Worm (Caenorhabditis elegans): Measurements from ENCODE around the gene K11D12.12.

K11D12.12 gene

DNA sequence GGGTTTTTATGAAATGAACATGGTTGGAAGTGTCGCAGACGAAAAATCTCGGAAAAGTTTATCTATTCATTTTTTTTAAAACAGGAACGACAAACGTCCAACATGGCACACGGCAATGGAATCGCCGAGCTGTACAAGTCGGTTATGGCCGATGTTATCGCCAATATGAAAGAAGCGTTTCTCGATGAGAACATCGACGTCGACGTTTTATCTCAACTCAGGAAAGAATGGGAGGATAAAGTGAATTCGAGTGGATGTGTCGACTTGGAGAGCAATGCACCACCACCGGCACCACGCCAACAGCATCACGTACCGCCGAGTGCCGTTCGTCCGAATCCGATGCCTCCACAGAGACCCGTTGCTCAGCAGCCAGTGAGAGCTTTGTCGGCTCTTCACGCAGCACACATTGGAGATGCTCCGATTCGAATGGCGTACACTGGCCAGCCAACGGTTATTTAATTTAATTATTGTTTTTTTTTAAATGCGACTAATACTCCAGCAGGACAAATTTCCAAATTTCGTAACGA is 1.9 kb upstream of the K11D12.12 start:
- 0 out of 2 replicates have a peak, but pooled peaks have one; percentile 5 for TF ChIP-seq hmg-1.2 (GFP tag; IDR thresholded peaks at IDR 0.05)
- TF ChIP-seq ztf-3 (GFP tag; optimal IDR thresholded peaks at IDR 0.05), result no peak
- peak; percentile 66; the same call in 1 of the 2 replicates for TF ChIP-seq nfyb-1 (GFP tag; IDR thresholded peaks at IDR 0.05)
- no peak for TF ChIP-seq ceh-40 (GFP tag; IDR thresholded peaks at IDR 0.05)
- TF ChIP-seq snpc-1.1 (tag; optimal IDR thresholded peaks at IDR 0.05; ENCODE audit: insufficient read depth), result no peak
- TF ChIP-seq lin-40 (tag; optimal IDR thresholded peaks at IDR 0.05), result no peak
- TF ChIP-seq gei-17 (GFP tag; optimal IDR thresholded peaks at IDR 0.05), result no peak
- no peak for TF ChIP-seq F23B12.7 (tag; optimal IDR thresholded peaks at IDR 0.05; ENCODE audit: insufficient read depth)
- TF ChIP-seq egl-44 (GFP tag; IDR thresholded peaks at IDR 0.05), result peak; percentile 33; the same call in 1 of the 2 replicates
- TF ChIP-seq ets-4 (GFP tag; optimal IDR thresholded peaks at IDR 0.05), result no peak
- no peak for TF ChIP-seq F49E8.2 (tag; optimal IDR thresholded peaks at IDR 0.05; ENCODE audit: insufficient read depth)
- 0 out of 2 replicates have a peak, but pooled peaks have one; percentile 16 for TF ChIP-seq K11D2.4 (GFP tag; IDR thresholded peaks at IDR 0.05)
- TF ChIP-seq attf-3 (GFP tag; conservative IDR thresholded peaks at IDR 0.05), result no peak
- no peak for TF ChIP-seq lin-26 (GFP tag; IDR thresholded peaks at IDR 0.05)
- TF ChIP-seq mes-4 (tag; optimal IDR thresholded peaks at IDR 0.05), result no peak
- no peak; the same call in 1 of the 2 replicates for TF ChIP-seq egrh-3 (GFP tag; IDR thresholded peaks at IDR 0.05)
- TF ChIP-seq fkh-3 (tag; optimal IDR thresholded peaks at IDR 0.05), result no peak
- no peak for TF ChIP-seq ceh-79 (tag; optimal IDR thresholded peaks at IDR 0.05)
- TF ChIP-seq B0019.2 (GFP tag; conservative IDR thresholded peaks at IDR 0.05), result no peak
- TF ChIP-seq sea-2 (GFP tag; IDR thresholded peaks at IDR 0.05), result no peak
- TF ChIP-seq chd-7 (tag; optimal IDR thresholded peaks at IDR 0.05), result no peak
- TF ChIP-seq zfh-2 (GFP tag; conservative IDR thresholded peaks at IDR 0.05), result peak; percentile 76; the same call in 1 of the 2 replicates
- TF ChIP-seq mxl-1 (tag; optimal IDR thresholded peaks at IDR 0.05), result no peak
- TF ChIP-seq sptf-2 (GFP tag; optimal IDR thresholded peaks at IDR 0.05), result no peak
- 0 out of 2 replicates have a peak, but pooled peaks have one; percentile 21 for TF ChIP-seq mcd-1 (GFP tag; IDR thresholded peaks at IDR 0.05)
- TF ChIP-seq Y56A3A.18 (GFP tag; IDR thresholded peaks at IDR 0.05), result no peak
- no peak for TF ChIP-seq tlf-1 (GFP tag; optimal IDR thresholded peaks at IDR 0.05)

DNA sequence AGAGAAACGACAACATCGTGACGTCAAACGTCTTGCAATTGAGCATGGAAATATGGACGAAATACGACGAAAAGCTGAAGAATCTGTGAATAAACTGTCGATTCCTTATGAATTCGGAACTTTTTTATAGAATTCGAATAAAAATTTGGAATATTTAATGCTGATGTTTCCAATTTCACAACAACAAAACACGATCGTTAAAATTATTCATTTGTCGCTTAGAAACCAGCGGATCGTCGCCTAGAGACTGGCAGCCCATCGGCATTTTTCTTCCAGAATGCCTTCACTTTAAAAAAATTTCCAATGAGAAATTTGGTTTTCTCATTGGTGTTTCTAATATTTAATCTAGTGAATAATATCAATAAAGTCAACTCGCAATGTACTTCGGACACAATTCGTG is 1.3 kb downstream of the K11D12.12 start, which contains the start of gene cwp-4:
Gene cwp-4, plus strand, starts transcription at position 301 of the 400 bp plus-strand sequence.
- TF ChIP-seq ama-1 (optimal IDR thresholded peaks at IDR 0.05) (no peak), ama-1 (GFP tag; optimal IDR thresholded peaks at IDR 0.05) (no peak), Y53F4B.3 (GFP tag; IDR thresholded peaks at IDR 0.05) (no peak), ztf-18 (tag; optimal IDR thresholded peaks at IDR 0.05) (no peak), fkh-3 (tag; optimal IDR thresholded peaks at IDR 0.05) (no peak), let-526 (GFP tag; IDR thresholded peaks at IDR 0.05) (no peak), ceh-79 (tag; optimal IDR thresholded peaks at IDR 0.05) (no peak), ztf-28 (GFP tag; IDR thresholded peaks at IDR 0.05) (no peak), tbx-9 (tag; optimal IDR thresholded peaks at IDR 0.05; ENCODE audit: borderline replicate concordance) (no peak)

DNA sequence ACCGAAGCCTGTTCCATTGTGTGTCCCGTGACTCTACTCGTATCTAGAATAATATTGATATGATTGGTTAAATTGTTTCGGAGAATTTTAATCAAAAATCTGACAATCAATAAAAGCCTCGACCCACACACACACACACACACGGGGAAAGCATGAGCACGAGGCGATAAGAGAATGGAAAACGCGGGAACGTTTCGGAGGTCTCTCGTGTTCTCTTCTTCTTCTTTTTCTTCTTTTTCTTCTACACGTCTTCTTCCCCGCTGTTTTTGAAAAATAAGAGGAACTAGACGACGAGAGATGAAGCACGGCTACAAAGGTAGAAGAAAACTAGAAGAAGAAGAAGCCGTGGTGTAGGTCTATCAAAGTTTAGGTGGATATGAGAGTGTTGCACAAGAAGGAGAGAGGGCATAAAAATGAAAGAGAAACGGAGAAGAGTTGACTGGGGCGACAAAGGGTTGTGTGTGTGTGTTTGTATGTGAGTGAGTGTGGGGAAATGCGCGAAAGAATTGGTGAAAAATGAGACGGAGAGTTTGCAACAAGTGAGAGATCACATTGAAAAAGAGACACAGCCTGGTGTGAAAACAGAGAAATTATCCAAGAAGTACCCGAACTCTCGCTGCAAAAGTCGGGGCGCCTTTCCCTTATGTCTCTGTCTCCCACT is 12.8 kb downstream of the K11D12.12 start, which contains the start of gene mlk-1:
Gene mlk-1, minus strand, starts transcription at position 51 of the 661 bp plus-strand sequence.
- TF ChIP-seq sptf-2 (GFP tag; optimal IDR thresholded peaks at IDR 0.05), result no peak
- TF ChIP-seq hrde-1 (tag; optimal IDR thresholded peaks at IDR 0.05; ENCODE audit: borderline replicate concordance), result no peak
- TF ChIP-seq Y56A3A.18 (GFP tag; IDR thresholded peaks at IDR 0.05), result no peak
- no peak for TF ChIP-seq hlh-12 (tag; optimal IDR thresholded peaks at IDR 0.05)
- peak; percentile 59; the same call in 1 of the 2 replicates for TF ChIP-seq hmg-1.2 (GFP tag; IDR thresholded peaks at IDR 0.05)
- TF ChIP-seq ztf-26 (tag; optimal IDR thresholded peaks at IDR 0.05), result peak; percentile 33
- TF ChIP-seq mxl-1 (tag; optimal IDR thresholded peaks at IDR 0.05), result no peak
- no peak for TF ChIP-seq tbp1 (GFP tag; optimal IDR thresholded peaks at IDR 0.05)
- TF ChIP-seq C06A6.2 (GFP tag; conservative IDR thresholded peaks at IDR 0.05), result no peak
- no peak for TF ChIP-seq F55B11.4 (tag; optimal IDR thresholded peaks at IDR 0.05; ENCODE audit: borderline replicate concordance, insufficient read depth)
- no peak for TF ChIP-seq zim-3 (tag; optimal IDR thresholded peaks at IDR 0.05)
- TF ChIP-seq tlf-1 (GFP tag; optimal IDR thresholded peaks at IDR 0.05), result no peak
- TF ChIP-seq attf-3 (GFP tag; conservative IDR thresholded peaks at IDR 0.05), result no peak
- no peak for TF ChIP-seq aptf-3 (GFP tag; IDR thresholded peaks at IDR 0.05)
- no peak for TF ChIP-seq aptf-2 (GFP tag; conservative IDR thresholded peaks at IDR 0.05)
- no peak for TF ChIP-seq rec-8 (tag; optimal IDR thresholded peaks at IDR 0.05)
- TF ChIP-seq F23B12.7 (tag; optimal IDR thresholded peaks at IDR 0.05; ENCODE audit: insufficient read depth), result no peak
- TF ChIP-seq ets-4 (GFP tag; optimal IDR thresholded peaks at IDR 0.05), result no peak

Data from whole organism, young adult.